Fruit fly (Drosophila melanogaster) whole organism, embryonic: ENCODE data around the gene Dus3.
A peak's percentile ranks its signal among the peaks of the same experiment; 100 is the strongest.

ENCODE experiments used
- Abd-B ChIP-seq: fragments of 200-800 bp; sonication (Bioruptor generic); optimal IDR thresholded peaks from 2 replicates; lab custom pipeline; 2018; ENCODE audit warnings: missing biosample characterization, mild to moderate bottlenecking, missing genetic modification characterization, moderate library complexity
- Aef1 ChIP-seq: fragments of 200-800 bp; sonication (Bioruptor generic); IDR thresholded peaks from 3 replicates; pipeline ENCODE4 v1.3.6; 2022; ENCODE audit warnings: missing biosample characterization, missing genetic modification characterization
- BEAF-32 ChIP-seq: fragments of 200-800 bp; sonication (Bioruptor generic); optimal IDR thresholded peaks from 3 replicates; lab custom pipeline; 2017; ENCODE audit warnings: missing biosample characterization, missing genetic modification characterization, mild to moderate bottlenecking, moderate library complexity, missing genetic modification reagents
- CG11085 ChIP-seq: fragments of 200-800 bp; sonication (Bioruptor generic); IDR thresholded peaks from 2 replicates; pipeline ENCODE4 v1.3.6; 2022; ENCODE audit warnings: missing biosample characterization, missing genetic modification characterization
- CG12236 ChIP-seq: fragments of 200-800 bp; sonication (Bioruptor generic); optimal IDR thresholded peaks from 2 replicates; lab custom pipeline; 2016; ENCODE audit warnings: missing biosample characterization, missing genetic modification characterization
- CG17186 ChIP-seq: fragments of 200-800 bp; sonication (Bioruptor generic); optimal IDR thresholded peaks from 3 replicates; lab custom pipeline; 2017; ENCODE audit warnings: missing biosample characterization, missing genetic modification reagents, missing genetic modification characterization
- CG17829 ChIP-seq: fragments of 200-800 bp; optimal IDR thresholded peaks from 2 replicates; lab custom pipeline; 2019; ENCODE audit warnings: missing biosample characterization, mild to moderate bottlenecking, missing genetic modification characterization, moderate library complexity
- CG18476 ChIP-seq: fragments of 200-800 bp; sonication (Bioruptor generic); optimal IDR thresholded peaks from 2 replicates; lab custom pipeline; 2016; ENCODE audit warnings: missing biosample characterization, mild to moderate bottlenecking, missing genetic modification characterization
- CG2678 ChIP-seq: fragments of 200-800 bp; sonication (Bioruptor generic); optimal IDR thresholded peaks from 3 replicates; lab custom pipeline; 2019; ENCODE audit warnings: missing biosample characterization, mild to moderate bottlenecking, missing genetic modification characterization, moderate library complexity
- CG2712 ChIP-seq: fragments of 200-800 bp; optimal IDR thresholded peaks from 3 replicates; lab custom pipeline; 2019; ENCODE audit warnings: missing biosample characterization, mild to moderate bottlenecking, missing genetic modification characterization, moderate library complexity
- CG30020 ChIP-seq: fragments of 200-800 bp; optimal IDR thresholded peaks from 2 replicates; lab custom pipeline; 2019; ENCODE audit warnings: missing biosample characterization, mild to moderate bottlenecking, missing genetic modification characterization, moderate library complexity
- CG3065 ChIP-seq: fragments of 200-800 bp; sonication (Bioruptor generic); optimal IDR thresholded peaks from 2 replicates; lab custom pipeline; 2016; ENCODE audit warnings: missing biosample characterization, missing genetic modification characterization
- CG34376 ChIP-seq: fragments of 200-800 bp; sonication (Bioruptor generic); optimal IDR thresholded peaks from 2 replicates; lab custom pipeline; 2018; ENCODE audit warnings: missing biosample characterization, mild to moderate bottlenecking, missing genetic modification characterization
- CG42726 ChIP-seq: fragments of 200-800 bp; sonication (Bioruptor generic); IDR thresholded peaks from 2 replicates; pipeline ENCODE4 v1.3.6; 2022; ENCODE audit warnings: missing biosample characterization, missing genetic modification characterization; ENCODE audit not compliant: partially characterized antibody
- CG4282 ChIP-seq: fragments of 200-800 bp; sonication (Bioruptor generic); optimal IDR thresholded peaks from 2 replicates; lab custom pipeline; 2016; ENCODE audit warnings: missing biosample characterization, missing genetic modification characterization
- CG7963 ChIP-seq: fragments of 200-800 bp; sonication (Bioruptor generic); IDR thresholded peaks from 3 replicates; pipeline ENCODE4 v1.3.6; 2022; ENCODE audit warnings: missing biosample characterization, missing genetic modification characterization; ENCODE audit not compliant: partially characterized antibody
- CG8478 ChIP-seq: fragments of >200 bp; optimal IDR thresholded peaks from 2 replicates; lab custom pipeline; 2018
- CoRest ChIP-seq: fragments of 200-800 bp; sonication (Bioruptor generic); optimal IDR thresholded peaks from 3 replicates; lab custom pipeline; 2018; ENCODE audit warnings: missing biosample characterization, mild to moderate bottlenecking, missing genetic modification characterization, moderate library complexity
- Dll ChIP-seq: fragments of 200-800 bp; sonication (Bioruptor generic); IDR thresholded peaks from 4 replicates; pipeline ENCODE4 v1.3.6; 2022; ENCODE audit warnings: missing biosample characterization, missing genetic modification characterization; ENCODE audit not compliant: partially characterized antibody
- Eip74EF ChIP-seq, 2 experiments: fragments of 200-800 bp in 1 of 2; fragments of >200 bp in 1 of 2; sonication (Bioruptor generic) in 1 of 2; optimal IDR thresholded peaks; 2 replicates each; lab custom pipeline; 2017 to 2019; ENCODE audit warnings: missing biosample characterization in 2 of 2, missing genetic modification characterization in 2 of 2, mild to moderate bottlenecking in 1 of 2, moderate library complexity in 1 of 2
- Fer1 ChIP-seq: fragments of 200-800 bp; sonication (Bioruptor generic); optimal IDR thresholded peaks from 2 replicates; lab custom pipeline; 2017; ENCODE audit warnings: missing biosample characterization, mild to moderate bottlenecking, missing genetic modification characterization
- H2.0 ChIP-seq: fragments of 200-800 bp; sonication (Bioruptor generic); IDR thresholded peaks from 2 replicates; pipeline ENCODE4 v1.3.6; 2022; ENCODE audit warnings: missing biosample characterization, missing genetic modification characterization
- HmgZ ChIP-seq: fragments of 200-800 bp; sonication (Bioruptor generic); optimal IDR thresholded peaks from 2 replicates; lab custom pipeline; 2018; ENCODE audit warnings: missing biosample characterization, mild to moderate bottlenecking, missing genetic modification characterization
- MBD-R2 ChIP-seq: fragments of 200-800 bp; sonication (Bioruptor generic); IDR thresholded peaks from 2 replicates; pipeline ENCODE4 v1.3.6; 2022; ENCODE audit warnings: missing biosample characterization, missing genetic modification characterization
- Med ChIP-seq: fragments of 200-800 bp; sonication (Bioruptor generic); peaks from one replicate; lab custom pipeline; 2016; ENCODE audit warnings: missing biosample characterization, missing genetic modification characterization, mild to moderate bottlenecking, inconsistent platforms, moderate library complexity
- Nf-YC ChIP-seq: fragments of 200-800 bp; optimal IDR thresholded peaks from 3 replicates; lab custom pipeline; 2019; ENCODE audit warnings: missing biosample characterization, mild to moderate bottlenecking, missing genetic modification characterization, moderate library complexity
- Oli ChIP-seq: fragments of 200-800 bp; sonication (Bioruptor generic); optimal IDR thresholded peaks from 2 replicates; lab custom pipeline; 2018; ENCODE audit warnings: missing biosample characterization, mild to moderate bottlenecking, missing genetic modification characterization, moderate library complexity
- Trl ChIP-seq, 3 experiments: fragments of >200 bp in 2 of 3; fragments of 200-800 bp in 1 of 3; sonication (Bioruptor generic) in 1 of 3; optimal IDR thresholded peaks; 2 replicates in 1 of 3; 3 replicates in 2 of 3; lab custom pipeline; 2016 to 2017; ENCODE audit warnings: missing biosample characterization in 1 of 3, missing genetic modification characterization in 1 of 3
- ato ChIP-seq: fragments of 200-800 bp; sonication (Bioruptor generic); IDR thresholded peaks from 2 replicates; pipeline ENCODE4 v1.3.6; 2022; ENCODE audit warnings: missing biosample characterization, missing genetic modification characterization; ENCODE audit not compliant: partially characterized antibody
- chn ChIP-seq: fragments of 200-800 bp; sonication (Bioruptor generic); optimal IDR thresholded peaks from 2 replicates; lab custom pipeline; 2016; ENCODE audit warnings: missing biosample characterization, missing genetic modification characterization
- crp ChIP-seq, 2 experiments: fragments of 200-800 bp; sonication (Bioruptor generic); optimal IDR thresholded peaks; 2 replicates in 1 of 2; 3 replicates in 1 of 2; lab custom pipeline; 2017; ENCODE audit warnings: missing biosample characterization in 2 of 2, missing genetic modification characterization in 2 of 2, mild to moderate bottlenecking in 1 of 2, moderate library complexity in 1 of 2
- ftz-f1 ChIP-seq: fragments of 200-800 bp; sonication (Bioruptor generic); optimal IDR thresholded peaks from 2 replicates; lab custom pipeline; 2016; ENCODE audit warnings: missing biosample characterization, missing genetic modification characterization
- gfzf ChIP-seq: fragments of 200-800 bp; sonication (Bioruptor generic); optimal IDR thresholded peaks from 2 replicates; lab custom pipeline; 2016; ENCODE audit warnings: missing biosample characterization, mild to moderate bottlenecking, missing genetic modification characterization, moderate library complexity
- gsb-n ChIP-seq: fragments of 200-800 bp; sonication (Bioruptor generic); optimal IDR thresholded peaks from 3 replicates; lab custom pipeline; 2018; ENCODE audit warnings: missing biosample characterization, mild to moderate bottlenecking, missing genetic modification characterization
- gt ChIP-seq: fragments of 200-800 bp; sonication (Bioruptor generic); IDR thresholded peaks from 2 replicates; pipeline ENCODE4 v1.3.6; 2022; ENCODE audit warnings: missing biosample characterization, missing genetic modification characterization
- lab ChIP-seq: fragments of 200-800 bp; sonication (Bioruptor generic); optimal IDR thresholded peaks from 3 replicates; lab custom pipeline; 2017; ENCODE audit warnings: missing biosample characterization, missing genetic modification characterization, mild to moderate bottlenecking, moderate library complexity, missing genetic modification reagents
- nau ChIP-seq: fragments of 200-800 bp; sonication (Bioruptor generic); optimal IDR thresholded peaks from 3 replicates; lab custom pipeline; 2017; ENCODE audit warnings: missing biosample characterization, mild to moderate bottlenecking, missing genetic modification characterization, missing genetic modification reagents
- oc ChIP-seq: fragments of 200-800 bp; sonication (Bioruptor generic); optimal IDR thresholded peaks from 2 replicates; lab custom pipeline; 2018; ENCODE audit warnings: missing biosample characterization, mild to moderate bottlenecking, missing genetic modification characterization, moderate library complexity
- pros ChIP-seq: fragments of 200-800 bp; sonication (Bioruptor generic); optimal IDR thresholded peaks from 3 replicates; lab custom pipeline; 2019; ENCODE audit warnings: missing biosample characterization, mild to moderate bottlenecking, missing genetic modification characterization, moderate library complexity
- repo ChIP-seq: fragments of 200-800 bp; sonication (Bioruptor generic); optimal IDR thresholded peaks from 2 replicates; lab custom pipeline; 2016; ENCODE audit warnings: missing biosample characterization, missing genetic modification characterization
- rib ChIP-seq: fragments of 200-800 bp; sonication (Bioruptor generic); IDR thresholded peaks from 2 replicates; pipeline ENCODE4 v1.3.6; 2022; ENCODE audit warnings: missing biosample characterization, missing genetic modification characterization
- run ChIP-seq: fragments of 200-800 bp; sonication (Bioruptor generic); optimal IDR thresholded peaks from 3 replicates; lab custom pipeline; 2018; ENCODE audit warnings: missing biosample characterization, mild to moderate bottlenecking, missing genetic modification characterization
- sens-2 ChIP-seq: fragments of 200-800 bp; sonication (Bioruptor generic); IDR thresholded peaks from 2 replicates; pipeline ENCODE4 v1.3.6; 2022; ENCODE audit warnings: missing biosample characterization, missing genetic modification characterization
- slbo ChIP-seq: fragments of 200-800 bp; sonication (Bioruptor generic); IDR thresholded peaks from 2 replicates; pipeline ENCODE4 v1.3.6; 2022; ENCODE audit warnings: missing biosample characterization, missing genetic modification characterization
- tgo ChIP-seq: fragments of 200-800 bp; sonication (Bioruptor generic); IDR thresholded peaks from 3 replicates; pipeline ENCODE4 v1.3.6; 2022; ENCODE audit warnings: missing biosample characterization, missing genetic modification characterization
- unpg ChIP-seq: fragments of 200-800 bp; sonication (Bioruptor generic); optimal IDR thresholded peaks from 3 replicates; lab custom pipeline; 2018; ENCODE audit warnings: missing biosample characterization, mild to moderate bottlenecking, missing genetic modification characterization, moderate library complexity
- vfl ChIP-seq: fragments of 200-800 bp; sonication (Bioruptor generic); optimal IDR thresholded peaks from 2 replicates; lab custom pipeline; 2016; ENCODE audit warnings: missing biosample characterization, missing genetic modification characterization

Gene Dus3

DNA sequence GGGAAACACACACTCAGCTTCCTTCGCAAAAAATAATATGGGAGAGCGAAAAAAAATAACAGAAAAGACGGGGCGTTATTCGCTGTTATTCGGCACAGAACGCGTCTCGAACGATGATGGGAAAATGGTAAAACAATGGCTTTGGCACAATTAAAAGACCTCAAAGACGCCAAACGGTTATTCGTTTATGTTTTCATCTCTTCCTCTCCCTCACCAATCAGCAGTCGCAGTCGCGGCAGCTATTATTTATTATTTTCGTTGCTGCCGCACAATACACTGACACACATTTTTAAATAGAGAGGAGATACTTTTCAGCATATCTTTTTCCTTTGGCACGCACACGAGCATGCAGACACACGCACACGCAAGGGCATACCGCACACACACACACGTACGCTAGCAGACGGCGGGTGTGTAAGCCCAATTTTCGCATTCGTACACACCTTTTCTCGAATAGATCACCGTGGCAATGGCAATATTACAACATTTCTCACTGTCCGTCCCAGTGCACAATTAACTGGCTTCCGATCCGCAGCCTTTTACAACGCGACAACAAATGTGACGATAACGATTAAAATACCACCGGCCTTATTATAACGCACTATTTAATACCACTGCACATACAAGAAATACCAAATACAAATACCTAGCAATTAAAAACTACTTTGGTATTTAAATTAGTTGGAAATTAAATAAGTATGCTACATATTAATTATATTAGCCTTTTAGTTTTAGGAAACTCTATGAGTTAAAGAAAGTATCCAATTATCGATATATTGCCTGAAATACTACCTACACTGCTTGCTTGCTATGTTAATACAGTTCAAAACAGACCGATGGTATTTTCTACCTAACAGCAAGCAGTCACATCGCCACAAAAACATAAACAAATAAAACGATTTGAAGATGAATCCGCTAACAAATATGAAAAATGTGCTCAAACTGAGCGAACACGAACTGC is 32.9 kb downstream of the Dus3 start, which contains the start of the genes CdGAPr and CG10466 (continued):
- TF ChIP-seq H2.0 (GFP tag; lab: Robert Waterston, UW) (no peak), CG2678 (tag; lab: Kevin White, UChicago) (no peak), tgo (GFP tag; lab: Robert Waterston, UW) (no peak), gt (no peak), gfzf (GFP tag; lab: Kevin White, UChicago) (peak; percentile 97), MBD-R2 (peak; percentile 60), sens-2 (GFP tag; lab: Robert Waterston, UW) (no peak), CG11085 (GFP tag; lab: Robert Waterston, UW) (no peak), CG12236 (GFP tag; lab: Kevin White, UChicago) (no peak), gsb-n (peak; percentile 52), run (tag; lab: Kevin White, UChicago) (peak; percentile 15), chn (GFP tag; lab: Kevin White, UChicago) (no peak), CG30020 (tag; lab: Kevin White, UChicago) (peak; percentile 65), CG3065 (GFP tag; lab: Kevin White, UChicago) (no peak), CG42726 (GFP tag; lab: Robert Waterston, UW) (peak; percentile 66; the same call in 1 of the 2 replicates), Oli (tag; lab: Kevin White, UChicago) (no peak), rib (no peak), Trl (optimal IDR thresholded peaks at IDR 0.05; lab: Kevin White, UChicago) (peak in 1 of 2 experiments; percentile 19), Trl (GFP tag; optimal IDR thresholded peaks at IDR 0.05; lab: Kevin White, UChicago) (no peak), CG18476 (GFP tag; lab: Kevin White, UChicago) (no peak), CG8478 (no peak), CG17186 (GFP tag; lab: Kevin White, UChicago) (peak; percentile 24), Dll (GFP tag; lab: Robert Waterston, UW) (peak; percentile 46; the same call in 2 of the 4 replicates), crp (GFP tag; optimal IDR thresholded peaks at IDR 0.05; lab: Kevin White, UChicago) (no peak), ato (no peak), CG7963 (GFP tag; lab: Robert Waterston, UW) (0 out of 3 replicates have a peak, but pooled peaks have one; percentile 39), slbo (GFP tag; lab: Robert Waterston, UW) (peak; percentile 42), nau (GFP tag; lab: Kevin White, UChicago) (no peak), HmgZ (tag; lab: Kevin White, UChicago) (peak; percentile 29), pros (GFP tag; lab: Kevin White, UChicago) (no peak), CoRest (tag; lab: Kevin White, UChicago) (peak; percentile 44), vfl (no peak), lab (peak; percentile 42), oc (tag; lab: Kevin White, UChicago) (peak; percentile 8), CG2712 (tag; lab: Kevin White, UChicago) (peak; percentile 49), Med (GFP tag; lab: Kevin White, UChicago) (peak; percentile 71), Abd-B (GFP tag; lab: Kevin White, UChicago) (peak; percentile 69), Aef1 (GFP tag; lab: Robert Waterston, UW) (no peak), Fer1 (no peak), CG17829 (tag; lab: Kevin White, UChicago) (peak; percentile 45), unpg (GFP tag; lab: Kevin White, UChicago) (peak; percentile 26), Nf-YC (tag; lab: Kevin White, UChicago) (peak; percentile 21), CG34376 (no peak), CG4282 (GFP tag; lab: Kevin White, UChicago) (no peak), repo (no peak), Eip74EF (GFP tag; optimal IDR thresholded peaks at IDR 0.05; lab: Kevin White, UChicago) (peak in 1 of 2 experiments; percentile 40), ftz-f1 (GFP tag; lab: Kevin White, UChicago) (peak; percentile 60), BEAF-32 (GFP tag; lab: Kevin White, UChicago) (peak; percentile 62)
